Fruit fly (Drosophila melanogaster) whole organism, larva: Measurements from ENCODE around the gene CG42784.

Experiments
- noc ChIP-seq: fragments of 200-800 bp; sonication (Bioruptor generic); optimal IDR thresholded peaks from 3 replicates; lab custom pipeline; 2019; ENCODE audit warnings: missing biosample characterization, mild to moderate bottlenecking, missing genetic modification characterization, moderate library complexity

Gene CG42784

DNA sequence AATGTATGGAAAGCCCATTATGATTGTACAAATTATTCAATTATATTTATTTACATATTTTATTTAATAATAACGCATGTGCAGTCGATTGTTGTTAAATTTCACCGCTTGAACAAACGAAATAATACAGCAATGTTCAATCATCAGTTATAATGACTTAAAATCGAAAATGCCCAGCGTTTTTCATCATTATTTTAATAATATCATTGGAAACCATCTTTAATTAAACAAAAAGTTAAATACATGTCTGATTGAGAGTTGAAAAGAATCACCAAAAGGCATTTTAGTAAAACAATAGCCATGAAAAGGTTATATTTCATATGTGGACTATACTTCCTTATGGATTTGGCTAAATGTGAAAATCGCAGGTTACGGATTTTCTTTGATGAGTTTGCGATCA, 113.5 kb downstream of the CG42784 start, which contains the start of gene CG33641:
TSS of gene CG33641 (plus strand) at position 301 of the 400 bp plus-strand sequence.
- no peak for TF ChIP-seq noc

- TF ChIP-seq noc, result no peak
Measured at dm6 chr2L:13529675-13530074, 114.4 kb downstream of the CG42784 start, which contains the start of gene CG33642. Gene CG33642 (plus strand): TSS chr2L:13529975.

DNA sequence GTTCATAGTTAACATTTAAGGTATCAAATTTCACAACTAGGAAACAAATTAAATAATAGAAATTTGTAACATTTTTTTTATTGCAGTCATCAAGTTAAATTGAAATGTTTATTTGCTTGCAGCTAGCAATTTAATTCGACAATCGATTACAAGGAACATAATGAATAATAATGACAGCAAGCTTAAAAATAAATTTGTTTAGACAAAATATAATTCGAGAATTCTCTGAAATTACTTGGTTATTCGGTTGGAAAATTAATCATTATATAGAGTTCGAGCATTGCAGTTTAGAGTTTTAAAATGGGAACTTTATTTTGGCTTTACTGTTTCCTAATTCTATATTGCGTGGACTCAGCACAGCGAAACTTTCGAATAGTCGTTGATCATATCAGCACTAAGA, 115.5 kb downstream of the CG42784 start, which contains the start of gene CG33643:
TSS of gene CG33643 (plus strand) at position 301 of the 400 bp plus-strand sequence.
- no peak for TF ChIP-seq noc

dm6 chr2L:13531785-13532184, 116.6 kb downstream of the CG42784 start, which contains the start of gene CG33644:
Gene CG33644 (plus strand): TSS chr2L:13532085.
- no peak for TF ChIP-seq noc

DNA sequence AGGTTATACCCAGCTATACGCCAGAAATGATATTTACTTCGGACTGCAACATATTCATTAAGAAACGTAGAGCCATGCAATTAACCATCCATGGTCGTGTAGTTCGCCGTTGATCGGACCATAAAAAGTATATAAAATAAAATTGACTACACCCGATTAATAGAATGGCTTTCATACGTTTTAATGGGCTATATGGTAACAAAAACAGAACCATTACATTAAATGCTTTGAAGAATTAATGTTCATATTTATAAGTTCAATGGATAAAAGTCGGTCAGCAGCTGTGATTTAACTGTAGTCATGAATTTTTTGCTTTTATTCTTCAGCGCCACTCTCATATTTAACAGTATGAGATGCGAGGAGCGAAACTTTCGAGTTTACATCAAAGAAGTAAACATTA, 117.3 kb downstream of the CG42784 start, which contains the start of gene CG33645:
TSS of gene CG33645 (plus strand) at position 301 of the 400 bp plus-strand sequence.
- no peak for TF ChIP-seq noc

DNA sequence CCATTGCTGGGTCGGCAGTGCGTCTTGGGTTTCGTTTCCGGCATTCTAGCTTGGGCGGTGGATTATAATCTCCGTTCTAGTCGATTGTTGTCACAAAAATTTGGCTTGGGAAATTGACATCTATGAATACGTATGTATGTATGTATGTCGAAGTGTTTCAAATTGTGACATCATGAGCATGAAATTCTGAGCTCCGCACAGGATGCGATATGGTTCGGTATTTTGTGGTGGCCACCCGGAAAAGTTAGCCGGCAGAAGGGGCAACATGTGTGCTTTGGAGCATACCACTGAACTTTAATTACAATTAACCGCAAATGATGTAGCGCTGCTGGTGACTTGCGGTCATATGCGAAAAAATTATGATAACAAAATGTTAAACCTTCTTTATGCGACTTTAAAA, 120.4 kb downstream of the CG42784 start, which contains the start of gene CG15638:
TSS of gene CG15638 (minus strand) at position 101 of the 400 bp plus-strand sequence.
- TF ChIP-seq noc, result no peak

DNA sequence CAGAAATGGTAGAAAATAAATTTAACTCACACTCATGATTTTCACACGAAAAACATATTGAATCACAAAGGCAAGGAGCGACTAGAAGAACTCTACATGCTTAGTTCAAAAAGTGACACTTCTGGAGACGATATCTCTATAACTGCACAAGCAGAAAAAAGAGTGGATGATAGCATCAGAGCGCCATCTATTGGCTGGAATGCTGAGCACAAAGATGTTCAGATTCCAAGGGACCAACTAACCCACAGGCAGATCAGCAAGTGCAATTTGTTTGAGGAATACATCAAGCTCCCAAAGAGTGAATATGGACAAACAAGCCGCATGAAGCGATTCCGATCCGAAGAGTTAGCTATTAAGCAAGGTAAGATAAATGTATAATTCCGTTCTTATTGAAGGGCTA, 125.5 kb downstream of the CG42784 start, which contains the start of gene CG16852:
TSS of gene CG16852 (plus strand) at position 48 of the 400 bp plus-strand sequence.
- TF ChIP-seq noc, result no peak

- no peak for TF ChIP-seq noc
Measured at dm6 chr2L:13541968-13542367, 126.7 kb downstream of the CG42784 start, which contains the start of gene CG16853. Gene CG16853 (plus strand): TSS chr2L:13542268.

- no peak for TF ChIP-seq noc
Measured at dm6 chr2L:13542476-13542875, 127.2 kb downstream of the CG42784 start, which contains the start of gene CG9263. Gene CG9263 (minus strand): TSS chr2L:13542576.

- no peak for TF ChIP-seq noc
Measured at dm6 chr2L:13545678-13546077, 130.4 kb downstream of the CG42784 start.

DNA sequence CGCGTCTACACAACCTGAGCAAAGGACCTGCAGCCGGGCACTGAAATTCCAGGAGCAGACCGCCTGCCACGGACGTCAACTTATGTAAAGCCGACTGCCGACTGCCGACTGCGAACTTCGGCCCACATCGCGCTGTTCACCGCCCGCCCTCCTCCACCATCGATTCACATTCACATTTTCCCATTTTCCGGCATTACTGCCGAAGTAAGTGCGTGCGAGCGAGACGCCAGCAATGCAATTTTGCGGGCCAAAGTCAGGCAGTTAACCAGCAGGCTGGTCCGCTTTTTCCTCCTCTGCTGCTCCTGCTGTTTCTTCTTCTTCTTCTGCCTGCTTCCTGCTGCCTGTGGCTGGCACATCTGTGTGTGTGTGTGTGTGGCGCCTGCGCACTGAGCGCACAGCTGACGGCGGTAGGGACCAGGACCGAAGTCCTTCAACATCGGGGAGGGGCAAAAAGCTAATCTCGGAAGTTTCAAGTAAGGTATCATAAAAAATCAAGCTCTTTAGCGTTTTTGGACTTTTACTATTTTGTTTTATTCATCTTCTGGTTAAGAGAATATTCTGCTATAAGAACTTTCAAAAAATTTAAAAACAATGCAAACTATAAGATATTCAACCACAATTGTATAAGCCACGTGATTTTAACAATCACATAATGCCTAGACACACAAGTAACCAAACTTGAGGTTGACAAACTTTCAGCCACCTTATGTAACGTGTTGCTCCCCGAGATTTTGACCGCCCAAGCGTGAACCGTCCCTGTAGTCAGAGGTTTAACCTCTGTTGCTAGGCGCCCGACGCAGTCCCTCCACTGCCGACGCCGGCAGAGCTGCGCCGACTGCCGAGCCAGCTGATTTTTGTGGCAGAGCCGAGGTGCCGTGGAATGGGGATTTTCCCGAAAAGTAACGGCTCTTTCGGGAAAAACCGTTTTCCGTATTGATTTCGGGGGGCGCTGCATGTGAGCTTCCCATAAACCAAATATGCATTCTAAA, 132.8 kb downstream of the CG42784 start:
- TF ChIP-seq noc, result no peak

dm6 chr2L:13548786-13549780, 133.9 kb downstream of the CG42784 start, which contains the start of gene B4:
Gene B4 (minus strand): TSS chr2L:13549328.
- no peak for TF ChIP-seq noc
